Worm (Caenorhabditis elegans) whole organism, L3 larva: Measurements from ENCODE around the gene fubl-3.

Experiments used
- ZK546.5 ChIP-seq: sonication (generic microtip); optimal IDR thresholded peaks from 2 replicates; lab custom pipeline; 2017; ENCODE audit warnings: missing biosample characterization, missing genetic modification characterization
- ama-1 ChIP-seq: fragments of 150-350 bp; optimal IDR thresholded peaks from 2 replicates; lab custom pipeline; 2018
- ceh-82 ChIP-seq: fragments of 150-350 bp; optimal IDR thresholded peaks from 2 replicates; lab custom pipeline; 2014; ENCODE audit warnings: missing biosample characterization, missing genetic modification characterization
- egl-27 ChIP-seq: sonication (generic microtip); optimal IDR thresholded peaks from 4 replicates; lab custom pipeline; 2017; ENCODE audit warnings: missing biosample characterization, missing genetic modification reagents, missing genetic modification characterization
- elt-2 ChIP-seq: sonication (generic microtip); optimal IDR thresholded peaks from 2 replicates; lab custom pipeline; 2016; ENCODE audit warnings: missing genetic modification reagents, mild to moderate bottlenecking, missing genetic modification characterization, missing compliant biosample characterization
- fos-1 ChIP-seq: fragments of 150-350 bp; optimal IDR thresholded peaks from 2 replicates; lab custom pipeline; 2014; ENCODE audit warnings: missing biosample characterization, missing genetic modification characterization
- lin-39 ChIP-seq: fragments of 150-350 bp; optimal IDR thresholded peaks from 2 replicates; lab custom pipeline; 2018; ENCODE audit warnings: missing biosample characterization, missing genetic modification reagents, missing genetic modification characterization
- snpc-4 ChIP-seq: fragments of 150-350 bp; optimal IDR thresholded peaks from 2 replicates; lab custom pipeline; 2014; ENCODE audit warnings: missing biosample characterization, missing genetic modification characterization
- unc-62 ChIP-seq: fragments of 150-350 bp; sonication (generic microtip); optimal IDR thresholded peaks from 4 replicates; lab custom pipeline; 2014; ENCODE audit warnings: missing biosample characterization, missing genetic modification reagents, missing genetic modification characterization
- zag-1 ChIP-seq: fragments of 150-350 bp; optimal IDR thresholded peaks from 2 replicates; lab custom pipeline; 2014; ENCODE audit warnings: missing biosample characterization, missing genetic modification characterization

DNA sequence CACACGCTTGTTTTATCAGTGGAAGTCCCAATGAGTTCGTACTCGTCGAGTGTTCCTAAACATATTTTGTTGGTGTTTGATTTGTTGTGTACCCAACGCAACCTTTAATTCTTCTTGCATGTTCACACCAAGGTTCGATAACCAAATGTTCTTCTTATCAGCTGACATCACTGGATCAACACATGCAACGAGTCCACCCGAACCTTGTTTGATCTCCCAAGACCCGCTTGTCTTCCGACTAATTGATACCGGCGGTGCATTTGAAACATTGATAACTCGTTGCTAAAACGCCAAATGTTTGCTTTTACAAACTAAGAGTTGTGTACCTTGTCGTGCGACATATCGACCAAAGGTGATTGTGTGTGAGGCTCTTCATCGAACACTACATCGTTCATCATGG lies 37.5 kb downstream of the fubl-3 start:
- TF ChIP-seq egl-27 = no peak
- TF ChIP-seq zag-1 = no peak
- no peak for TF ChIP-seq fos-1 (tag; lab: Kevin White, UChicago)
- TF ChIP-seq unc-62 = no peak
- TF ChIP-seq snpc-4 (tag; lab: Kevin White, UChicago) = no peak
- TF ChIP-seq elt-2 (tag; lab: Kevin White, UChicago) = peak; percentile 95
- TF ChIP-seq ZK546.5 = no peak
- TF ChIP-seq ceh-82 (tag; lab: Kevin White, UChicago) = no peak
- no peak for TF ChIP-seq ama-1 (lab: Kevin White, UChicago)
- TF ChIP-seq lin-39 (tag; lab: Kevin White, UChicago) = no peak
